Fruit fly (Drosophila melanogaster) whole organism, embryonic: ENCODE data around the gene CG1142.

Experiments
- Abd-B ChIP-seq: fragments of 200-800 bp; sonication (Bioruptor generic); optimal IDR thresholded peaks from 2 replicates; lab custom pipeline; 2018; ENCODE audit warnings: missing biosample characterization, mild to moderate bottlenecking, missing genetic modification characterization, moderate library complexity
- Adf1 ChIP-seq: fragments of 200-800 bp; sonication (Bioruptor generic); IDR thresholded peaks from 2 replicates; pipeline ENCODE4 v1.3.6; 2022; ENCODE audit warnings: missing biosample characterization, missing genetic modification characterization
- Atf3 ChIP-seq: fragments of 200-800 bp; sonication (Bioruptor generic); optimal IDR thresholded peaks from 3 replicates; lab custom pipeline; 2016; ENCODE audit warnings: missing biosample characterization, missing genetic modification characterization
- Atf6 ChIP-seq: fragments of 200-800 bp; sonication (Bioruptor generic); IDR thresholded peaks from 2 replicates; pipeline ENCODE4 v1.3.6; 2022; ENCODE audit warnings: missing biosample characterization, missing genetic modification characterization
- CG12104 ChIP-seq: fragments of 200-800 bp; sonication (Bioruptor generic); optimal IDR thresholded peaks from 3 replicates; lab custom pipeline; 2016; ENCODE audit warnings: missing biosample characterization, missing genetic modification characterization
- CG12391 ChIP-seq: fragments of 200-800 bp; sonication (Bioruptor generic); optimal IDR thresholded peaks from 3 replicates; lab custom pipeline; 2018; ENCODE audit warnings: missing biosample characterization, mild to moderate bottlenecking, missing genetic modification characterization, moderate library complexity
- CG13296 ChIP-seq: fragments of 200-800 bp; sonication (Bioruptor generic); optimal IDR thresholded peaks from 3 replicates; lab custom pipeline; 2018; ENCODE audit warnings: missing biosample characterization, mild to moderate bottlenecking, missing genetic modification characterization
- CG14441 ChIP-seq: fragments of 200-800 bp; sonication (Bioruptor generic); IDR thresholded peaks from 2 replicates; pipeline ENCODE4 v1.3.6; 2022; ENCODE audit warnings: missing biosample characterization, missing genetic modification characterization
- CG17385 ChIP-seq: fragments of 200-800 bp; sonication (Bioruptor generic); optimal IDR thresholded peaks from 3 replicates; lab custom pipeline; 2018; ENCODE audit warnings: missing biosample characterization, mild to moderate bottlenecking, missing genetic modification characterization
- CG17612 ChIP-seq: fragments of 200-800 bp; sonication (Bioruptor generic); IDR thresholded peaks from 2 replicates; pipeline ENCODE4 v1.3.6; 2022; ENCODE audit warnings: missing biosample characterization, missing genetic modification characterization
- CG2116 ChIP-seq: fragments of 200-800 bp; sonication (Bioruptor generic); optimal IDR thresholded peaks from 3 replicates; lab custom pipeline; 2018; ENCODE audit warnings: missing biosample characterization, mild to moderate bottlenecking, missing genetic modification characterization
- CG2120 ChIP-seq: fragments of 200-800 bp; sonication (Bioruptor generic); optimal IDR thresholded peaks from 3 replicates; lab custom pipeline; 2016; ENCODE audit warnings: missing biosample characterization, missing genetic modification characterization
- CG31441 ChIP-seq: fragments of 200-800 bp; sonication (Bioruptor generic); IDR thresholded peaks from 2 replicates; pipeline ENCODE4 v1.3.6; 2022; ENCODE audit warnings: missing biosample characterization, missing genetic modification characterization
- CG32532 ChIP-seq: fragments of 200-800 bp; sonication (Bioruptor generic); IDR thresholded peaks from 2 replicates; pipeline ENCODE4 v1.3.6; 2022; ENCODE audit warnings: missing biosample characterization, missing genetic modification characterization
- CG3726 ChIP-seq: fragments of 200-800 bp; sonication (Bioruptor generic); IDR thresholded peaks from 3 replicates; pipeline ENCODE4, ENCODE4 v1.3.6; 2022; ENCODE audit warnings: missing biosample characterization, missing genetic modification characterization
- CG4282 ChIP-seq: fragments of 200-800 bp; sonication (Bioruptor generic); optimal IDR thresholded peaks from 2 replicates; lab custom pipeline; 2016; ENCODE audit warnings: missing biosample characterization, missing genetic modification characterization
- CG7271 ChIP-seq: fragments of 200-800 bp; sonication (Bioruptor generic); optimal IDR thresholded peaks from 2 replicates; lab custom pipeline; 2018; ENCODE audit warnings: missing biosample characterization, mild to moderate bottlenecking, missing genetic modification characterization, moderate library complexity
- CG7963 ChIP-seq: fragments of 200-800 bp; sonication (Bioruptor generic); IDR thresholded peaks from 3 replicates; pipeline ENCODE4 v1.3.6; 2022; ENCODE audit warnings: missing biosample characterization, missing genetic modification characterization; ENCODE audit not compliant: partially characterized antibody
- CG9215 ChIP-seq: fragments of 200-800 bp; sonication (Bioruptor generic); IDR thresholded peaks from 2 replicates; pipeline ENCODE4 v1.3.6; 2022; ENCODE audit warnings: missing biosample characterization, missing genetic modification characterization
- CG9727 ChIP-seq: fragments of 200-800 bp; sonication (Bioruptor generic); optimal IDR thresholded peaks from 3 replicates; lab custom pipeline; 2017; ENCODE audit warnings: missing biosample characterization, mild to moderate bottlenecking, missing genetic modification characterization
- Camta ChIP-seq: fragments of 200-800 bp; sonication (Bioruptor generic); optimal IDR thresholded peaks from 2 replicates; lab custom pipeline; 2016; ENCODE audit warnings: missing biosample characterization, missing genetic modification characterization
- Deaf1 ChIP-seq: fragments of 200-800 bp; optimal IDR thresholded peaks from 3 replicates; lab custom pipeline; 2019; ENCODE audit warnings: missing biosample characterization, mild to moderate bottlenecking, missing genetic modification characterization, moderate library complexity
- Dp ChIP-seq: fragments of 200-800 bp; sonication (Bioruptor generic); optimal IDR thresholded peaks from 2 replicates; lab custom pipeline; 2018; ENCODE audit warnings: missing biosample characterization, mild to moderate bottlenecking, missing genetic modification characterization, moderate library complexity
- Fer1 ChIP-seq: fragments of 200-800 bp; sonication (Bioruptor generic); optimal IDR thresholded peaks from 2 replicates; lab custom pipeline; 2017; ENCODE audit warnings: missing biosample characterization, mild to moderate bottlenecking, missing genetic modification characterization
- GATAe ChIP-seq: fragments of 200-800 bp; sonication (Bioruptor generic); conservative IDR thresholded peaks from 2 replicates; pipeline ENCODE4 v1.3.6; 2022; ENCODE audit warnings: missing biosample characterization, missing genetic modification characterization
- Gug ChIP-seq: fragments of 200-800 bp; sonication (Bioruptor generic); IDR thresholded peaks from 4 replicates; pipeline ENCODE4 v1.3.6; 2022; ENCODE audit warnings: missing biosample characterization, missing genetic modification characterization
- Hr39 ChIP-seq: fragments of >200 bp; optimal IDR thresholded peaks from 2 replicates; lab custom pipeline; 2017
- Mes4 ChIP-seq: fragments of 200-800 bp; sonication (Bioruptor generic); optimal IDR thresholded peaks from 2 replicates; lab custom pipeline; 2016; ENCODE audit warnings: missing biosample characterization, missing genetic modification characterization
- Six4 ChIP-seq: fragments of 200-800 bp; sonication (Bioruptor generic); optimal IDR thresholded peaks from 2 replicates; lab custom pipeline; 2016; ENCODE audit warnings: missing biosample characterization, missing genetic modification characterization
- Taf1 ChIP-seq: fragments of 200-800 bp; sonication (Bioruptor generic); IDR thresholded peaks from 2 replicates; pipeline ENCODE4 v1.3.6; 2022; ENCODE audit warnings: missing biosample characterization, missing genetic modification characterization
- cato ChIP-seq: fragments of 200-800 bp; sonication (Bioruptor generic); optimal IDR thresholded peaks from 2 replicates; lab custom pipeline; 2016; ENCODE audit warnings: missing biosample characterization, missing genetic modification characterization, borderline replicate concordance
- caup ChIP-seq: fragments of 200-800 bp; sonication (Bioruptor generic); optimal IDR thresholded peaks from 3 replicates; lab custom pipeline; 2017; ENCODE audit warnings: missing biosample characterization, mild to moderate bottlenecking, missing genetic modification characterization, moderate library complexity; ENCODE audit not compliant: severe bottlenecking
- cg ChIP-seq: fragments of 200-800 bp; sonication (Bioruptor generic); optimal IDR thresholded peaks from 3 replicates; lab custom pipeline; 2019; ENCODE audit warnings: missing biosample characterization, mild to moderate bottlenecking, missing genetic modification characterization, moderate library complexity
- croc ChIP-seq: fragments of 200-800 bp; sonication (Bioruptor generic); conservative IDR thresholded peaks from 3 replicates; pipeline ENCODE4 v1.3.6; 2022; ENCODE audit warnings: missing biosample characterization, missing genetic modification characterization
- danr ChIP-seq: fragments of 200-800 bp; sonication (Bioruptor generic); IDR thresholded peaks from 2 replicates; pipeline ENCODE4 v1.3.6; 2022; ENCODE audit warnings: missing biosample characterization, missing genetic modification characterization
- dm ChIP-seq: fragments of 200-800 bp; sonication (Bioruptor generic); optimal IDR thresholded peaks from 3 replicates; lab custom pipeline; 2016; ENCODE audit warnings: missing biosample characterization, missing genetic modification characterization
- fd102C ChIP-seq: fragments of 200-800 bp; sonication (Bioruptor generic); optimal IDR thresholded peaks from 2 replicates; lab custom pipeline; 2018; ENCODE audit warnings: missing biosample characterization, mild to moderate bottlenecking, missing genetic modification characterization, moderate library complexity
- gfzf ChIP-seq: fragments of 200-800 bp; sonication (Bioruptor generic); optimal IDR thresholded peaks from 2 replicates; lab custom pipeline; 2016; ENCODE audit warnings: missing biosample characterization, mild to moderate bottlenecking, missing genetic modification characterization, moderate library complexity
- gro ChIP-seq: fragments of 200-800 bp; sonication (Bioruptor generic); optimal IDR thresholded peaks from 2 replicates; lab custom pipeline; 2016; ENCODE audit warnings: missing biosample characterization, missing genetic modification characterization
- gt ChIP-seq: fragments of 200-800 bp; sonication (Bioruptor generic); IDR thresholded peaks from 2 replicates; pipeline ENCODE4 v1.3.6; 2022; ENCODE audit warnings: missing biosample characterization, missing genetic modification characterization
- h ChIP-seq: fragments of >200 bp; optimal IDR thresholded peaks from 2 replicates; lab custom pipeline; 2017
- her ChIP-seq: fragments of 200-800 bp; sonication (Bioruptor generic); optimal IDR thresholded peaks from 2 replicates; lab custom pipeline; 2016; ENCODE audit warnings: missing biosample characterization, missing genetic modification characterization
- hth ChIP-seq: fragments of >200 bp; optimal IDR thresholded peaks from 2 replicates; lab custom pipeline; 2017; ENCODE audit warnings: inconsistent platforms
- jing ChIP-seq: fragments of 200-800 bp; sonication (Bioruptor generic); optimal IDR thresholded peaks from 2 replicates; lab custom pipeline; 2018; ENCODE audit warnings: missing biosample characterization, mild to moderate bottlenecking, missing genetic modification characterization
- lola ChIP-seq, 3 experiments: fragments of >200 bp in 2 of 3; fragments of 200-800 bp in 1 of 3; sonication (Bioruptor generic) in 1 of 3; optimal IDR thresholded peaks; 2 replicates each; lab custom pipeline; 2017 to 2019; ENCODE audit warnings: missing biosample characterization in 3 of 3, missing genetic modification characterization in 3 of 3, mild to moderate bottlenecking in 1 of 3, moderate library complexity in 1 of 3
- oc ChIP-seq: fragments of 200-800 bp; sonication (Bioruptor generic); optimal IDR thresholded peaks from 2 replicates; lab custom pipeline; 2018; ENCODE audit warnings: missing biosample characterization, mild to moderate bottlenecking, missing genetic modification characterization, moderate library complexity
- row ChIP-seq: fragments of 200-800 bp; sonication (Bioruptor generic); IDR thresholded peaks from 3 replicates; pipeline ENCODE4 v1.3.6; 2022; ENCODE audit warnings: missing biosample characterization, missing genetic modification characterization
- seq ChIP-seq: fragments of 200-800 bp; sonication (Bioruptor generic); IDR thresholded peaks from 2 replicates; pipeline ENCODE4 v1.3.6; 2022; ENCODE audit warnings: missing biosample characterization, missing genetic modification characterization
- stc ChIP-seq: fragments of 200-800 bp; sonication (Bioruptor generic); IDR thresholded peaks from 2 replicates; pipeline ENCODE4 v1.3.6; 2022; ENCODE audit warnings: missing biosample characterization, missing genetic modification characterization
- sug ChIP-seq: fragments of 200-800 bp; optimal IDR thresholded peaks from 2 replicates; lab custom pipeline; 2019; ENCODE audit warnings: missing biosample characterization, mild to moderate bottlenecking, missing genetic modification characterization, moderate library complexity
- tgo ChIP-seq: fragments of 200-800 bp; sonication (Bioruptor generic); IDR thresholded peaks from 3 replicates; pipeline ENCODE4 v1.3.6; 2022; ENCODE audit warnings: missing biosample characterization, missing genetic modification characterization

Gene CG1142

dm6 chr3R:7474616-7475120 is 1.1 kb upstream of the CG1142 start (continued):
- TF ChIP-seq CG2116 (GFP tag; lab: Kevin White, UChicago) (no peak), Gug (GFP tag; lab: Robert Waterston, UW) (peak; percentile 40; the same call in 1 of the 4 replicates), stc (GFP tag; lab: Robert Waterston, UW) (0 out of 2 replicates have a peak, but pooled peaks have one; percentile 64), CG7271 (no peak), Taf1 (0 out of 2 replicates have a peak, but pooled peaks have one; percentile 30), Dp (no peak), hth (lab: Kevin White, UChicago) (no peak), CG9727 (GFP tag; lab: Kevin White, UChicago) (no peak), CG9215 (no peak; the same call in 1 of the 2 replicates), her (GFP tag; lab: Kevin White, UChicago) (peak; percentile 59), Adf1 (peak; percentile 80), sug (tag; lab: Kevin White, UChicago) (peak; percentile 95), row (GFP tag; lab: Robert Waterston, UW) (peak; percentile 58; the same call in 1 of the 3 replicates), danr (GFP tag; lab: Robert Waterston, UW) (no peak), gro (GFP tag; lab: Kevin White, UChicago) (peak; percentile 34), CG12391 (tag; lab: Kevin White, UChicago) (peak; percentile 48), CG7963 (peak; percentile 99), gfzf (GFP tag; lab: Kevin White, UChicago) (no peak), Atf3 (GFP tag; lab: Kevin White, UChicago) (peak; percentile 42), Abd-B (GFP tag; lab: Kevin White, UChicago) (no peak), CG4282 (GFP tag; lab: Kevin White, UChicago) (peak; percentile 7), Deaf1 (peak; percentile 80), tgo (peak; percentile 63; the same call in 2 of the 3 replicates), lola (GFP tag; optimal IDR thresholded peaks at IDR 0.05; lab: Kevin White, UChicago) (peak in 1 of 3 experiments; percentile 59), fd102C (GFP tag; lab: Kevin White, UChicago) (peak; percentile 49), CG17612 (GFP tag; lab: Robert Waterston, UW) (no peak), CG2120 (GFP tag; lab: Kevin White, UChicago) (peak; percentile 11), CG12104 (GFP tag; lab: Kevin White, UChicago) (no peak), h (no peak), CG14441 (GFP tag; lab: Robert Waterston, UW) (peak; percentile 39; the same call in 1 of the 2 replicates), CG31441 (GFP tag; lab: Robert Waterston, UW) (peak; percentile 38; the same call in 1 of the 2 replicates), Camta (peak; percentile 38), CG13296 (peak; percentile 85), Atf6 (GFP tag; lab: Robert Waterston, UW) (peak; percentile 83), CG17385 (GFP tag; lab: Kevin White, UChicago) (peak; percentile 24), gt (GFP tag; lab: Robert Waterston, UW) (0 out of 2 replicates have a peak, but pooled peaks have one; percentile 23), Fer1 (GFP tag; lab: Kevin White, UChicago) (peak; percentile 85), CG32532 (peak; percentile 75), cato (GFP tag; lab: Kevin White, UChicago) (no peak), GATAe (GFP tag; lab: Robert Waterston, UW) (no peak), CG3726 (GFP tag; lab: Robert Waterston, UW) (no peak), croc (GFP tag; lab: Robert Waterston, UW) (no peak), cg (GFP tag; lab: Kevin White, UChicago) (no peak), Mes4 (peak; percentile 60), dm (GFP tag; lab: Kevin White, UChicago) (peak; percentile 35), Hr39 (lab: Kevin White, UChicago) (no peak), jing (GFP tag; lab: Kevin White, UChicago) (no peak), Six4 (GFP tag; lab: Kevin White, UChicago) (no peak), seq (0 out of 2 replicates have a peak, but pooled peaks have one; percentile 41), caup (GFP tag; lab: Kevin White, UChicago) (peak; percentile 80), oc (tag; lab: Kevin White, UChicago) (peak; percentile 88)
